Fruit fly (Drosophila melanogaster) whole organism, adult: ENCODE measurements around the gene CG5265.

Experiments
- CG11617 ChIP-seq: fragments of 200-800 bp; sonication (Bioruptor generic); optimal IDR thresholded peaks from 2 replicates; lab custom pipeline; 2017; ENCODE audit warnings: mild to moderate bottlenecking, missing biosample characterization, missing genetic modification reagents, missing genetic modification characterization
- CG12768 ChIP-seq: fragments of 200-800 bp; sonication (Bioruptor generic); optimal IDR thresholded peaks from 2 replicates; lab custom pipeline; 2017; ENCODE audit warnings: missing biosample characterization, missing genetic modification characterization, mild to moderate bottlenecking, moderate library complexity, missing genetic modification reagents
- CG14711 ChIP-seq: fragments of 200-800 bp; sonication (Bioruptor generic); optimal IDR thresholded peaks from 2 replicates; lab custom pipeline; 2018; ENCODE audit warnings: missing biosample characterization, mild to moderate bottlenecking, missing genetic modification characterization, moderate library complexity
- CG1620 ChIP-seq: fragments of 200-800 bp; sonication (Bioruptor generic); optimal IDR thresholded peaks from 2 replicates; lab custom pipeline; 2016; ENCODE audit warnings: missing biosample characterization, missing genetic modification characterization
- CG33017 ChIP-seq: fragments of 200-800 bp; sonication (Bioruptor generic); optimal IDR thresholded peaks from 2 replicates; lab custom pipeline; 2018; ENCODE audit warnings: missing biosample characterization, mild to moderate bottlenecking, missing genetic modification characterization, moderate library complexity
- CG5204 ChIP-seq: fragments of 200-800 bp; sonication (Bioruptor generic); optimal IDR thresholded peaks from 2 replicates; lab custom pipeline; 2016; ENCODE audit warnings: missing biosample characterization, missing genetic modification characterization
- CG7045 ChIP-seq: fragments of 200-800 bp; sonication (Bioruptor generic); optimal IDR thresholded peaks from 2 replicates; lab custom pipeline; 2017; ENCODE audit warnings: missing biosample characterization, mild to moderate bottlenecking, missing genetic modification characterization
- CG7101 ChIP-seq: fragments of 200-800 bp; sonication (Bioruptor generic); optimal IDR thresholded peaks from 2 replicates; lab custom pipeline; 2018; ENCODE audit warnings: missing biosample characterization, mild to moderate bottlenecking, missing genetic modification characterization, moderate library complexity
- Clk ChIP-seq: fragments of 200-800 bp; sonication (Bioruptor generic); optimal IDR thresholded peaks from 2 replicates; lab custom pipeline; 2017; ENCODE audit warnings: missing biosample characterization, missing genetic modification characterization
- Crg-1 ChIP-seq: fragments of 200-800 bp; sonication (Bioruptor generic); optimal IDR thresholded peaks from 2 replicates; lab custom pipeline; 2016; ENCODE audit warnings: missing biosample characterization, missing genetic modification characterization
- Hr96 ChIP-seq: fragments of 200-800 bp; sonication (Bioruptor generic); optimal IDR thresholded peaks from 2 replicates; lab custom pipeline; 2016; ENCODE audit warnings: missing biosample characterization, missing genetic modification characterization
- Mnt ChIP-seq: fragments of 200-800 bp; sonication (Bioruptor generic); optimal IDR thresholded peaks from 2 replicates; lab custom pipeline; 2016; ENCODE audit warnings: missing biosample characterization, mild to moderate bottlenecking, missing genetic modification characterization
- bab1 ChIP-seq: fragments of 200-800 bp; sonication (Bioruptor generic); optimal IDR thresholded peaks from 3 replicates; lab custom pipeline; 2019; ENCODE audit warnings: missing biosample characterization, mild to moderate bottlenecking, missing genetic modification characterization, moderate library complexity
- cic ChIP-seq: fragments of 200-800 bp; sonication (Bioruptor generic); optimal IDR thresholded peaks from 2 replicates; lab custom pipeline; 2017; ENCODE audit warnings: missing biosample characterization, mild to moderate bottlenecking, missing genetic modification characterization, moderate library complexity
- cnc ChIP-seq, 2 experiments: fragments of >200 bp; optimal IDR thresholded peaks; 2 replicates each; lab custom pipeline; 2017
- kay ChIP-seq: fragments of 200-800 bp; sonication (Bioruptor generic); peaks from one replicate; lab custom pipeline; 2016; ENCODE audit warnings: missing biosample characterization, missing genetic modification characterization, borderline replicate concordance
- ovo ChIP-seq: fragments of 200-800 bp; sonication (Bioruptor generic); optimal IDR thresholded peaks from 2 replicates; lab custom pipeline; 2016; ENCODE audit warnings: missing biosample characterization, missing genetic modification characterization
- pad ChIP-seq: fragments of 200-800 bp; sonication (Bioruptor generic); optimal IDR thresholded peaks from 3 replicates; lab custom pipeline; 2017; ENCODE audit warnings: missing biosample characterization, missing genetic modification characterization, mild to moderate bottlenecking, moderate library complexity, missing genetic modification reagents
- tj ChIP-seq: fragments of 200-800 bp; sonication (Bioruptor generic); optimal IDR thresholded peaks from 3 replicates; lab custom pipeline; 2017; ENCODE audit warnings: missing biosample characterization, mild to moderate bottlenecking, missing genetic modification characterization, moderate library complexity

CG5265 gene

dm6 chr3R:17138699-17139098 is at the start of gene CG5265:
Gene CG5265, plus strand, starts transcription at chr3R:17138999.
- TF ChIP-seq Hr96 (GFP tag; lab: Kevin White, UChicago) (no peak), cic (GFP tag; lab: Kevin White, UChicago) (no peak), CG33017 (tag; lab: Kevin White, UChicago) (no peak), kay (GFP tag; lab: Kevin White, UChicago) (no peak), CG7101 (tag; lab: Kevin White, UChicago) (no peak), cnc (optimal IDR thresholded peaks at IDR 0.05; lab: Kevin White, UChicago) (no peak), pad (no peak), CG11617 (no peak), tj (GFP tag; lab: Kevin White, UChicago) (no peak), bab1 (GFP tag; lab: Kevin White, UChicago) (no peak), CG12768 (GFP tag; lab: Kevin White, UChicago) (no peak)

DNA sequence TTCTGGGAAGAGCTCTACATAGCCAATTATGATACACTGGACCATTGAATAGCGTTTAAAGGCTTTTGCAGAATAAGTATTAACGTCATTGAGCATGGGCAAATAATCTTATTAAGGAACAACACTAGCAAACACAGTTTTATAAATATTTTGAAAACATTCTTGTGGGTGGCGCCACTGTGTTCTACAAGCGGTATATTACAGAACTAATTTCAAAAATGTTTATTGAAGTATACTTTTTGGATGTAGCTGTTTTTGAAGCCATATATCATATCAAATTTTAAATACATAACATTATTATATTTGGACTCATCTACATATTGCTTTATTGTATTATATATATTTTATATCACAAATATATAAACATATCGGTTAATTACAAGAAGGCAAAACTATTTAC is 29.9 kb upstream of the CG5265 start:
- TF ChIP-seq kay (GFP tag; lab: Kevin White, UChicago), result no peak
- TF ChIP-seq CG12768 (GFP tag; lab: Kevin White, UChicago), result no peak
- TF ChIP-seq Mnt, result no peak
- no peak for TF ChIP-seq cnc (optimal IDR thresholded peaks at IDR 0.05; lab: Kevin White, UChicago)
- TF ChIP-seq CG7101 (tag; lab: Kevin White, UChicago), result no peak
- TF ChIP-seq tj (GFP tag; lab: Kevin White, UChicago), result no peak

dm6 chr3R:17110880-17111726 is 27.7 kb upstream of the CG5265 start:
- no peak for TF ChIP-seq CG11617
- no peak for TF ChIP-seq CG1620 (GFP tag; lab: Kevin White, UChicago)

DNA sequence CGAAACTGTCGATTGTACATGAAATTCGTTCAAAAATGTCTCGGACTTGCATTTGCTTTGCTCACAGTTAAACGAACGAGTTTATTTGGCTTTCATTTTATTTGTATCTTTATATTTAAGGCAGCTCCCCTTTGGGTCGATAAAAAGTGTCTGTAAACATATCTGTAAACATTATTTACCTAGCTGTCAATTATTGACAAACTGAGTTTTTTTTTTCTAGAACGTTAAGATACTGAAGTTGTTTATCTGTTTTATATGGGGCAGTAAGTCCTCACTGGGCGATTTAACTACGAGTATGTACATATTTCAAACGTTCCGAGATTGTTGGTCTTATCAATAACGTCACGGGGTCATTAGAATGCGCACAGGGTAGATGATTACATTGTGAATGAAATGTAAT is 23.1 kb upstream of the CG5265 start:
- TF ChIP-seq CG7101 (tag; lab: Kevin White, UChicago) (peak; percentile 38), cic (GFP tag; lab: Kevin White, UChicago) (peak; percentile 53), CG33017 (tag; lab: Kevin White, UChicago) (peak; percentile 47), Hr96 (GFP tag; lab: Kevin White, UChicago) (no peak), CG11617 (peak; percentile 17), ovo (GFP tag; lab: Kevin White, UChicago) (peak; percentile 58), pad (no peak), CG14711 (tag; lab: Kevin White, UChicago) (no peak), kay (GFP tag; lab: Kevin White, UChicago) (no peak), CG1620 (GFP tag; lab: Kevin White, UChicago) (no peak), CG5204 (no peak), CG7045 (peak; percentile 8), Crg-1 (peak; percentile 68), tj (GFP tag; lab: Kevin White, UChicago) (peak; percentile 88)

DNA sequence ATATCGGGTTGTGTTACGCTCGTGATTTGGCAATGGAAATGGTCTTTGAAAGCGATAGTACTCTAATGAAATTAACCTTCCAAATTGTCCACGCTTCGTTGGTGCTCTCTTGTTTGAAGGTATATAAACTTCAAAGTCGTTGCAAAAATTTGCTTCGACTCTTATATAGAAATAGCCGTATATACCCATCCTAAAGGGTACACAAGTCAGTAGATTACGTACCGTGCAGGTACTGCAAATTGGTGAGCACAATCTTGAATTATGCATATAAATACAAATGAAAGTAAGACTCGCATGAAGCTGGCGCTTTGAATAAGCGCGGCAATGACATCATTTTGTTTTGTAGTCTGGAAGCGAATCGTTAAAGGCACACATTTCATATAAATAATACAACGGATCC is 22.6 kb upstream of the CG5265 start:
- TF ChIP-seq pad (no peak), ovo (GFP tag; lab: Kevin White, UChicago) (no peak), CG12768 (GFP tag; lab: Kevin White, UChicago) (peak; percentile 30), Clk (GFP tag; lab: Kevin White, UChicago) (no peak), kay (GFP tag; lab: Kevin White, UChicago) (peak; percentile 90), CG7101 (tag; lab: Kevin White, UChicago) (peak; percentile 19), tj (GFP tag; lab: Kevin White, UChicago) (no peak), CG14711 (tag; lab: Kevin White, UChicago) (peak; percentile 43)

DNA sequence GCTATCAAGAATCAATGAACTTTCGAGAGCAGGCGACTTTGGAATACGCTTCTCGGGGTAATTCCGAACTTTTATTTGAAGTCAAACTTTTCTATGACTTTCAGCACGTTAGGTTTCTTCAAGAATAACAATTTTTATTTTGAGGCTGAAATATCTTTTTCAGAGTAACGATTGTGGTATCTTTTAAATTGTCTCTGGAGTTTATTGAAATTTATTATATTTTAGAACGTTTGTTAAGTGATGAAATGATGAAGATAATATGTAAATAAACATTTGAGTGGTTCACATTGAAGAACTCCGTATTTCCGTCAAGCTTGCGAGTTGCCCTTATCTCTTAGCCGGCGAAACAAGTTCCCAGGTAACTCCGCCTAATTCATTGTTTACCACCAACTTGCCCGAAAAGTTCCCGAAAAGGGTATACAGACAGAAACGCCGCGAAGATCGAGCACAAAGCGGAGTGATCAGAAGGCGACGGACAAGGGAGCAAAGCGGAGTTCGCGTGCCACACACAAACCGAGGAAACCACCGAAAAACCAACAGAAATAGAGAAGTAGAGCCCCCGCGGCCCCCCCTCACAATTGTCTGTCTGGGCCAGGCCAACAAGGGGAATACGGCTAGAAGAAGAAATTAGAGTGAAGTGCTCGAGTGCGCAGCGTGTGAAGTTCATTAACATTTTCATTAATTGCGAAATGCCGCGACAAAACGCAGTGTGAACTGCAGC is 21.0 kb upstream of the CG5265 start:
- TF ChIP-seq CG33017 (tag; lab: Kevin White, UChicago) (no peak), ovo (GFP tag; lab: Kevin White, UChicago) (no peak), CG7045 (no peak), CG11617 (no peak), CG12768 (GFP tag; lab: Kevin White, UChicago) (no peak), Crg-1 (no peak), CG14711 (tag; lab: Kevin White, UChicago) (no peak), Clk (GFP tag; lab: Kevin White, UChicago) (no peak)

dm6 chr3R:17118917-17119378 is 19.9 kb upstream of the CG5265 start:
- TF ChIP-seq Mnt (peak; percentile 7), CG5204 (no peak), cic (GFP tag; lab: Kevin White, UChicago) (peak; percentile 11), pad (no peak), kay (GFP tag; lab: Kevin White, UChicago) (no peak), CG33017 (tag; lab: Kevin White, UChicago) (peak; percentile 2), bab1 (GFP tag; lab: Kevin White, UChicago) (peak; percentile 43), Clk (GFP tag; lab: Kevin White, UChicago) (no peak), CG12768 (GFP tag; lab: Kevin White, UChicago) (peak; percentile 6), tj (GFP tag; lab: Kevin White, UChicago) (peak; percentile 80), CG7101 (tag; lab: Kevin White, UChicago) (peak; percentile 3)
